Worm (Caenorhabditis elegans) whole organism, L3 larva: ENCODE data around the gene T02B11.8.

Experiments
- fkh-2 ChIP-seq: fragments of 150-350 bp; optimal IDR thresholded peaks from 2 replicates; lab custom pipeline; 2014; ENCODE audit warnings: missing biosample characterization, missing genetic modification reagents, missing genetic modification characterization
- fos-1 ChIP-seq: fragments of 150-350 bp; optimal IDR thresholded peaks from 2 replicates; lab custom pipeline; 2014; ENCODE audit warnings: missing biosample characterization, missing genetic modification characterization
- nhr-237 ChIP-seq: fragments of 150-350 bp; optimal IDR thresholded peaks from 2 replicates; lab custom pipeline; 2014; ENCODE audit warnings: missing biosample characterization, missing genetic modification characterization
- nhr-76 ChIP-seq: fragments of 150-350 bp; sonication (generic microtip); optimal IDR thresholded peaks from 5 replicates; lab custom pipeline; 2014; ENCODE audit warnings: missing biosample characterization, missing genetic modification characterization
- pha-4 ChIP-seq: fragments of 150-350 bp; optimal IDR thresholded peaks from 2 replicates; lab custom pipeline; 2014; ENCODE audit warnings: missing biosample characterization, missing genetic modification reagents, missing genetic modification characterization
- unc-62 ChIP-seq: fragments of 150-350 bp; sonication (generic microtip); optimal IDR thresholded peaks from 4 replicates; lab custom pipeline; 2014; ENCODE audit warnings: missing biosample characterization, missing genetic modification reagents, missing genetic modification characterization

- TF ChIP-seq nhr-237 (tag; lab: Kevin White, UChicago) (no peak), fos-1 (no peak), pha-4 (no peak), fkh-2 (no peak), nhr-76 (no peak), unc-62 (GFP tag; lab: Kevin White, UChicago) (no peak)
Measured at ce11 chrV:858841-859456, 19.5 kb downstream of the T02B11.8 start.
